Worm (Caenorhabditis elegans): ENCODE data around the gene H08J19.1.

DNA sequence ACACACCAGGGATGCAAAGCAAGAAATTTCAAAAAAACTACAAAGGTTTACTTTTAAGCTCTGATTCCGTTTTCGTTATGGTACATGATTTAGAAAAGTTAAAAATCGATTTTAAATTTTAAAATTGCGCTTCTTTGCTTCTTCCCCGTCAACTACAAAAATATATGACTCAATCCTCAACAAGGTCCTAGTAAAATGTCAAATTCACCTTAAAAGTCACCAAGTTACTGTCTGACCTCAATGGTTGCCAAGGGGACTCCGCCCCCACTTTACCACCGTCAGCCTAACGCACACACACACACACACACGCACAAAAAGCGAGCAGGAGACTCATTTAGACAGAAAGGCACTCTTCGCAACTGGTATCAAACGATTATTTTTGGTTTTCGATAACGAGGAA is 38.7 kb downstream of the H08J19.1 start, which contains the start of gene gpn-1:
- no peak for TF ChIP-seq ama-1 (optimal IDR thresholded peaks at IDR 0.05)
- no peak for TF ChIP-seq hmg-4 (GFP tag; optimal IDR thresholded peaks at IDR 0.05)
